Fruit fly (Drosophila melanogaster): ENCODE measurements around the gene VhaM9.7-c.

VhaM9.7-c gene

DNA sequence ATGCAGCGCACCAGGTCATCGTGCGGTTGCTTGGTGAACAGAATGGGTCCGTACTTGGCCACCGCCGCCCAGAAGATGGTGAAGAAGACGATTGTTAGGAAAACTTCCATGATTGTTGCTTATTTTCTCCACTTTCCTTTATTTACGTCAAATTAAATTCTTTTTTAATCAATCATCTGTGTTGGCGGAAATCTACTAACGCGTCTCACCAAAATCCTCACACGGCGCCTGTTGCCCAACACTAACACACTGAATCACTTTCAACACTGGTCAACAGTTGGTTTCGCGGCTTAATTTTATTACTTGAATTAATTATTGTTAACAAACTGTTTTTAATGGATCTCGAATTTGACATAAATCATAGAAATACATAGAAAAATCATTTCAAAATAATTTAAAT is at the start of gene VhaM9.7-c:
Gene VhaM9.7-c, minus strand, starts transcription at position 207 of the 400 bp plus-strand sequence.
- no peak for TF ChIP-seq noc (tag; optimal IDR thresholded peaks at IDR 0.05)

dm6 chr3L:4236097-4236572 is 49.5 kb upstream of the VhaM9.7-c start, which contains the start of gene ImpL2:
Gene ImpL2 (minus strand): TSS chr3L:4236147.
- no peak for TF ChIP-seq noc (tag; optimal IDR thresholded peaks at IDR 0.05)

DNA sequence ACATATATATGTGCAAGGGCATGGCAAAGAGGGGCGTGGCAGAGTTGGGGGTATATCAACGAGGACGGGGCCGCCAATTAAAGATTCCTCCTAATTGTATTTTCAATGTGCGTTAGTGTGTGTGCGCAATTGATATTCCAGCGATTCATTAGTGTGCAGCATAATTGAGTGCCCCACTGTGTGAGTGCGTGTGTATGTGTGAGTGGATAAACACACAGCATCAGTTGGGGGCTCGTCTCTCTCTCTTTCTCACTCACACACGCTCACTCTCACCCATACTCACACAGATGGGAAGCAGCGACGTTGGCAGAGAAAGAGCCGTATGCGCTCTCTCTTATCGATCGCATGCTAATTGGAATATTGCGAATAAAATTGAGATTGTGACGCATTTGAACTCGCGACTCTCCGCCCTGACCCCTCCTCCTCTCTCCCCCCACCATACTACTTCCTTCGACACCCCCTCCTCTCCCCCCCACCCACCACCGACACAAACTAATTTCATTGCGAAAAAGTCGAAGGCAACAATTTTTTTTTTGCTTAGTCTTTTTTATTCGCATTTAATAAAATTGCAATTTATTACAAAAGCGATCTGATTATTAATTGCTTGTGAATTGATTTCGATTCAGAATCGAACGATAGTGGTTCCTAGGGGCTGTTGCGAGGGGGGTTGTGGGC is 47.1 kb upstream of the VhaM9.7-c start:
- TF ChIP-seq noc (tag; optimal IDR thresholded peaks at IDR 0.05) = no peak

DNA sequence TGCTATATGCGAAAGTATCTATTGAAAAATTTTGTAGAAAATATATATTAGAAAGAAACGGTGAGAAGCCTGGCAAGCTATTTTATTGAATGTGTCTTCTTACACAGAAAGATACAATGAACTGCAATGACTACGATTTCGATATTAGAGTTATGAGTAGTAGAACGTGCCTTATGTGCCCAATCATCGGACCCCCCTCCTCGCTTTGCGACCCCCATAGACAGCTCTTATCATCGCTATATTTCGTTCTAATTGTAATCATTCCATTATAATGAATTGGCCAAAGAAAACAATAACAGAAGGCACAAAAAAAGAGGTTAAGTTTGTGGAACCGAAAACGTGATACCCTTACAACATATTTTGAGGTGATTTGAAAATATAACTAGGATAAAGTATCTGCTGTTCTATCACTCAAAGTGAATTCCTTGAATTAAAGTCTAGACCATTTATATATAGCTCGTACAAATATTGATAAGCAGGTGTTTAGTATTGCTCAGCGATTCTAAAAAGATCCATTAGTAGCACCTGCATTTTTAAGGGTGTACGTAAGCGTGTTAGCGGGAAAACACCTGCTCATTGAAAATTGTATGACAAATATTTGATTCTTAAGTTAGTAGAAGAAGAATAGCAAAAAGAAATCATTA is 46.2 kb upstream of the VhaM9.7-c start:
- TF ChIP-seq noc (tag; optimal IDR thresholded peaks at IDR 0.05) = peak; percentile 50

dm6 chr3L:4232227-4232626 is 45.6 kb upstream of the VhaM9.7-c start:
- TF ChIP-seq noc (tag; optimal IDR thresholded peaks at IDR 0.05) = no peak

DNA sequence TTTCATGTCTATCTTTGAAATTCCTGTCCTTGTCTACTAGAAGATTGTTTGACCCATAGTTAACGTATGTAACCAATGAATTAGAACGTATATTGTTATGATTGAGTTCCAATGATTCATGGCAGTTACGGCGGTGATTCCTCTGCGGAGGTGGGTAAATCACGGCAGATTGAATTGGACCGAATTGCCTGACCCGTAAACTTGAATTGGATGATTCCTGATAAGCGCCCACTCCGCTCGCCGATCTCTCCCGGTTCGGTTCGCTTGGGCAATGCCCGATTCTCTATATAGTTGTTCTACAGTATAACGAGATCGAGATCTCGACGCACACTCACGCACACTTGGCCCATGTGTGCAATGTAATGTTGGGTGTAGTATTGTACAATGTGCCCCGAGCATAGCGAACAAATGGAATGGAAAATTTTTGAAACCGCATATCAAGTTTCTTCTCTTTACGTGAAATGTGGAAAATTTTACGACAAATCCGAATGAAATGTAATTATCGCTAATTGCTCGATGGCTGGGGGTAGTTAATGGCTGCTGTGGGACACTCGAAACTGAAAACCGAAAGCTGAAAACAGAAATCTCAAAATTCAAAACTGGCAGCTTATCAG is 44.8 kb upstream of the VhaM9.7-c start:
- TF ChIP-seq noc (tag; optimal IDR thresholded peaks at IDR 0.05) = no peak

DNA sequence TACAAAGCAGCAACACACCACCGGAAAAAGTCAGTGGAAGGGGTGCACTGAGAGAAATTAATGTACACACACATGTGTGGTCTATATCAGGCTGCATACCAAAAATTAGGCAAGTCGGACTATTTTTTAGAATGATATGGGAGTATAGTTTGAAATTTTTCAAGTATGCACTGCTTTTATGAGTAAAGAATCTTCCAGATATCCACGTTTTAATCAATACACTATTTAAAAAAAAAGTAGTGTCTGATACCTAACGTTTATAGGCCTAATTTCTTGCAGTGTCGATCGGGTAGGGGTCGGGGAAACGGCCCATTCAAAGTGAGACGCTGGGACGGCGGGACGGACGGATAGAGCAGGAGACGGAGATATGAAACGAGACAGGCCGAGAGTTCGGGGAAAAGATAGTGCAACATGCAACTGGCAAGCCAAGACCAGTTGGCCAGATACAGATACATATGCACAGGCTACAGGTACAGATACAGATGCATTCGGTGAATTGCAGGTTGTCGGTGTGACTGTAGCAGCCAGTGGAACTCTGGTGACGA is 43.8 kb upstream of the VhaM9.7-c start:
- no peak for TF ChIP-seq noc (tag; optimal IDR thresholded peaks at IDR 0.05)

DNA sequence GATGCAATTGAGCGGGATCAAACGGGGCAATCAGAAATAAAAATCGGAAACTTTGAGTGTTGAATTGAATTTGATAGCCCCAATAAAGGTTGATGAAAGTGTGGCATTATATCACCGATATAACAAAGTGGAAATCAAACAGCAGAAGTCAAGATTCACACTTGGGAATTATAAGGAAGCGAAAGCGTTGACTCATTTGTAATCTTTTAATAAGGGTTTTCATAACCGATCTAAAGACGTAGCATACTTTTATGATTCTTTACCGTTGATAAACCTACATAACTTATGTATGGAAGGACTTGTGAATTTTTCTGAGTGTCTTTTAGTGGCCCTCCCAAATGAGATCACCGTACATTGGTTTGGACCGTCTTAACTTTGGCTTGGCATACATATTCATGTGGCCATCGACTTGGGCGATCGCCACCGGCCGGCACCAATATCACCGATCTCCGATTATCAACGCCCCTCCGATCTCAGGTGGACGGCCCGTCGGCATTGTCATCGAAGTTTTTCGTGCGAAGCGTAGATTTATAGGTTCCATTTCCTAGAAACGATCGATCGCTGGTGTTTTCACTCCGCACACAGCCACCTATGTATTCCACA is 42.8 kb upstream of the VhaM9.7-c start:
- TF ChIP-seq noc (tag; optimal IDR thresholded peaks at IDR 0.05) = no peak

dm6 chr3L:4228187-4228836 is 41.6 kb upstream of the VhaM9.7-c start:
- no peak for TF ChIP-seq noc (tag; optimal IDR thresholded peaks at IDR 0.05)

dm6 chr3L:4227164-4227563 is 40.5 kb upstream of the VhaM9.7-c start, which contains the start of gene CG46460:
Gene CG46460 (minus strand): TSS chr3L:4227302.
- no peak for TF ChIP-seq noc (tag; optimal IDR thresholded peaks at IDR 0.05)

DNA sequence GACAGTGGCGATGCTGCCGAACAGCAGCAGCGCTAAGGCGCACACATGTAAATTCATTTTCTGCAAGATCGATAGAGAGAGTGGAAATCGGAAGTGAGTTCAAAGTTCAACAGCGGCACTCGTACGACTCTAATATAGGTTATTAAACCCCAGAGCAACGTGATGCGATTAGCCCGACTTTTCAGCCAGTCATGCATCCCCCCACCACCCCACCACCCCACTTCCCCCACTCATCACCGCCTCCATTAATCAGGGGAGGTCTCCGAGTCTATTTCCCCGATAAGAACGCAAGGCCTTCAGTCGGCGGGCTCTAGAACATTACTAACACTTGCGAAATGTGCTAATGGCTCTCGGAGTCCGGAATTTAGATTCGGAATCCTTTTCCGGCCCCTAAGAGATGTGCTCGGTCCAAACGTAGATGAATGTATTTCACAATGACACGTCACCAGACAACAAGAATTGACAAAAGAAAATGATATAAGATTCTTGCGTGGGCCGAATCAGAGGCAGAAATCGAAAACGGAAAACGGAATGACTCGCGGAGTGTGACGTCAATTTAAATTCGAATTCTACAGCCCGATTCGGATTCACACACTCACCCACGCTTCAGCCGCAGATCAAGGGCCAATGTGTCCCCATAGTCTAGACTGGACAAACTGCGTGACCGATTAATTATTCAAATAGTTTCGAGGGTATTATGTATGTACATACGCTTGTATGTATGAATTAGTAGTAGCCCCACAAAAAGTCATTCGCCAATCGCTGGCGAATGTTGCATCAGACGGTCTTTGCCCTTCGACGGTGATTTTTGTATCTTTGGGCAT is 39.2 kb upstream of the VhaM9.7-c start:
- peak; percentile 7 for TF ChIP-seq noc (tag; optimal IDR thresholded peaks at IDR 0.05)

- peak; percentile 41 for TF ChIP-seq noc (tag; optimal IDR thresholded peaks at IDR 0.05)
Observed at dm6 chr3L:4221792-4222191, 35.1 kb upstream of the VhaM9.7-c start.

DNA sequence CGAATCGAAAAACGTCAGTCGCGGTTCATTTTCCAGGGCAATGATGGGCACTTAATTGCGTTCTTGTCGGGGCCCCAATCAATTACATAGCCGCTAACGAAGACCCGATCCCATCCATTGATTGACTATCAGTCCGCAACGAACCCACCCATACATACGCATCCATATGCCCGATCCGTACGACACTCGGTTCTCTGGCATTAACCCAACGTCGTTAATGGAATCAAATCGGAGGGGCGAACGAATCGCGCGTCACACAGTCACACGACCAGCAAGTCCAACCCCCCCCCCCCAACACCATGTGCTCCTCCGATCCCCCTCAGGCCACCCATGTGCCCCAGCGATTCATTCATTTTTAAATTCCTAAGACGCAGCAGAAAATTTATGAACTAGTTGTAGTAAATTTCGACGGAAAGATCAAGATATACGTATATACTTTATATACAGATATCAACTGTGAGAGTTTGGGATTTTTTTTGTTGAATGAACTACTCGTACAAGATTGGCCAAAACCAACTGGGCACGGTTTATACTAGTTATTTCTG is 34.6 kb upstream of the VhaM9.7-c start:
- TF ChIP-seq noc (tag; optimal IDR thresholded peaks at IDR 0.05) = peak; percentile 74

DNA sequence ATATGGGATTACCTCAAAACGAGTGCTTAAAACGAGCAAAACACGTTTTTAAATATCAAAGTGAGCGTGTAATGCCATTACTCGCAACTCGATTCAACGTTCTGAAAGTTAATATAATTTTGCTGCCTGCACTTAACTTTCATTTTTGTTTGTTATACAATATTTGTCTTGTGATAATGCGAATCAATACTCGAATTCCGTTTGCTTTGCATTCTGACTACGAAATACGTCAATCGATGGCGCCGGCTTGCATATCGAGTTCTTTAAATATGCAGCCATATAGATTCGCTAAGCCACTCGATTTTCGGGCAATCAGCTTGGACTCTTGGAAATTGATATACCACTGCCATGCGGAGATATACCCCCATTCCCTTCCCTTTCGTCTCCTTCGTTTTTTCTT is 34.0 kb upstream of the VhaM9.7-c start:
- no peak for TF ChIP-seq noc (tag; optimal IDR thresholded peaks at IDR 0.05)
